Fruit fly (Drosophila melanogaster) whole organism, embryonic: ENCODE results near the gene Scgalpha.

Source experiments
- B-H1 ChIP-seq: fragments of 200-800 bp; sonication (Bioruptor generic); IDR thresholded peaks from 3 replicates; pipeline ENCODE4 v1.3.6; 2022; ENCODE audit warnings: missing biosample characterization, missing genetic modification characterization
- Bdp1 ChIP-seq: fragments of 200-800 bp; sonication (Bioruptor generic); optimal IDR thresholded peaks from 3 replicates; lab custom pipeline; 2016; ENCODE audit warnings: missing biosample characterization, missing genetic modification characterization
- CG10366 ChIP-seq: fragments of 200-800 bp; sonication (Bioruptor generic); IDR thresholded peaks from 2 replicates; pipeline ENCODE4 v1.3.6; 2022; ENCODE audit warnings: missing biosample characterization, missing genetic modification characterization
- CG10431 ChIP-seq: fragments of 200-800 bp; sonication (Bioruptor generic); optimal IDR thresholded peaks from 3 replicates; lab custom pipeline; 2018; ENCODE audit warnings: missing biosample characterization, mild to moderate bottlenecking, missing genetic modification characterization
- CG11093 ChIP-seq: fragments of 200-800 bp; sonication (Bioruptor generic); IDR thresholded peaks from 3 replicates; pipeline ENCODE4 v1.3.6; 2022; ENCODE audit warnings: missing biosample characterization, missing genetic modification characterization
- CG11695 ChIP-seq: fragments of 200-800 bp; sonication (Bioruptor generic); IDR thresholded peaks from 3 replicates; pipeline ENCODE4 v1.3.6; 2022; ENCODE audit warnings: missing biosample characterization, missing genetic modification characterization
- CG12744 ChIP-seq: fragments of 200-800 bp; sonication (Bioruptor generic); optimal IDR thresholded peaks from 2 replicates; lab custom pipeline; 2016; ENCODE audit warnings: missing biosample characterization, missing genetic modification characterization
- CG13287 ChIP-seq: fragments of 200-800 bp; sonication (Bioruptor generic); IDR thresholded peaks from 2 replicates; pipeline ENCODE4 v1.3.6; 2022; ENCODE audit warnings: missing biosample characterization, missing genetic modification characterization; ENCODE audit not compliant: partially characterized antibody
- CG16779 ChIP-seq: fragments of 200-800 bp; sonication (Bioruptor generic); IDR thresholded peaks from 2 replicates; pipeline ENCODE4 v1.3.6; 2022; ENCODE audit warnings: missing biosample characterization, missing genetic modification characterization
- CG17359 ChIP-seq: fragments of 200-800 bp; sonication (Bioruptor generic); optimal IDR thresholded peaks from 3 replicates; lab custom pipeline; 2018; ENCODE audit warnings: missing biosample characterization, mild to moderate bottlenecking, missing genetic modification characterization, moderate library complexity
- CG17568 ChIP-seq: fragments of 200-800 bp; sonication (Bioruptor generic); optimal IDR thresholded peaks from 2 replicates; lab custom pipeline; 2018; ENCODE audit warnings: missing biosample characterization, mild to moderate bottlenecking, missing genetic modification characterization, moderate library complexity
- CG17802 ChIP-seq: fragments of 200-800 bp; sonication (Bioruptor generic); optimal IDR thresholded peaks from 2 replicates; lab custom pipeline; 2018; ENCODE audit warnings: missing biosample characterization, mild to moderate bottlenecking, missing genetic modification characterization, moderate library complexity
- CG1792 ChIP-seq: fragments of 200-800 bp; sonication (Bioruptor generic); optimal IDR thresholded peaks from 2 replicates; lab custom pipeline; 2016; ENCODE audit warnings: missing biosample characterization, missing genetic modification characterization
- CG18476 ChIP-seq: fragments of 200-800 bp; sonication (Bioruptor generic); optimal IDR thresholded peaks from 2 replicates; lab custom pipeline; 2016; ENCODE audit warnings: missing biosample characterization, mild to moderate bottlenecking, missing genetic modification characterization
- CG18619 ChIP-seq: fragments of 200-800 bp; sonication (Bioruptor generic); optimal IDR thresholded peaks from 3 replicates; lab custom pipeline; 2017; ENCODE audit warnings: missing biosample characterization, mild to moderate bottlenecking, missing genetic modification characterization
- CG33557 ChIP-seq: fragments of 200-800 bp; sonication (Bioruptor generic); optimal IDR thresholded peaks from 2 replicates; lab custom pipeline; 2019; ENCODE audit warnings: missing biosample characterization, mild to moderate bottlenecking, missing genetic modification characterization, moderate library complexity
- CG5180 ChIP-seq: fragments of 200-800 bp; sonication (Bioruptor generic); optimal IDR thresholded peaks from 3 replicates; lab custom pipeline; 2017; ENCODE audit warnings: missing biosample characterization, missing genetic modification characterization, mild to moderate bottlenecking, moderate library complexity, missing genetic modification reagents
- CG6272 ChIP-seq: fragments of 200-800 bp; sonication (Bioruptor generic); IDR thresholded peaks from 2 replicates; pipeline ENCODE4 v1.3.6; 2022; ENCODE audit warnings: missing biosample characterization, missing genetic modification characterization
- CG6683 ChIP-seq: fragments of 200-800 bp; sonication (Bioruptor generic); optimal IDR thresholded peaks from 2 replicates; lab custom pipeline; 2017; ENCODE audit warnings: missing biosample characterization, mild to moderate bottlenecking, missing genetic modification characterization, missing genetic modification reagents
- CG8290 ChIP-seq, 3 experiments: fragments of 200-800 bp; sonication (Bioruptor generic); optimal IDR thresholded peaks; 2 replicates each; lab custom pipeline; 2016 to 2019; ENCODE audit warnings: missing biosample characterization in 3 of 3, missing genetic modification characterization in 3 of 3, mild to moderate bottlenecking in 2 of 3, moderate library complexity in 1 of 3
- CG8478 ChIP-seq: fragments of >200 bp; optimal IDR thresholded peaks from 2 replicates; lab custom pipeline; 2018
- CkIIα-i1 ChIP-seq: fragments of 200-800 bp; sonication (Bioruptor generic); IDR thresholded peaks from 2 replicates; pipeline ENCODE4 v1.3.6; 2022; ENCODE audit warnings: missing biosample characterization, missing genetic modification characterization
- Dfd ChIP-seq, 2 experiments: fragments of >200 bp; optimal IDR thresholded peaks; 2 replicates each; lab custom pipeline; 2017; ENCODE audit warnings: missing biosample characterization in 2 of 2, missing genetic modification characterization in 2 of 2
- Doc2 ChIP-seq: fragments of 200-800 bp; sonication (Bioruptor generic); IDR thresholded peaks from 2 replicates; pipeline ENCODE4 v1.3.6; 2022; ENCODE audit warnings: missing biosample characterization, missing genetic modification characterization
- Ets97D ChIP-seq: fragments of 200-800 bp; sonication (Bioruptor generic); optimal IDR thresholded peaks from 3 replicates; lab custom pipeline; 2016; ENCODE audit warnings: missing biosample characterization, missing genetic modification characterization
- HmgZ ChIP-seq: fragments of 200-800 bp; sonication (Bioruptor generic); optimal IDR thresholded peaks from 2 replicates; lab custom pipeline; 2018; ENCODE audit warnings: missing biosample characterization, mild to moderate bottlenecking, missing genetic modification characterization
- Jarid2 ChIP-seq: fragments of 200-800 bp; sonication (Bioruptor generic); optimal IDR thresholded peaks from 3 replicates; lab custom pipeline; 2017; ENCODE audit warnings: mild to moderate bottlenecking, missing biosample characterization, missing genetic modification reagents, missing genetic modification characterization
- Max ChIP-seq: fragments of 200-800 bp; sonication (Bioruptor generic); optimal IDR thresholded peaks from 2 replicates; lab custom pipeline; 2016; ENCODE audit warnings: missing biosample characterization, mild to moderate bottlenecking, missing genetic modification characterization
- Oli ChIP-seq: fragments of 200-800 bp; sonication (Bioruptor generic); optimal IDR thresholded peaks from 2 replicates; lab custom pipeline; 2018; ENCODE audit warnings: missing biosample characterization, mild to moderate bottlenecking, missing genetic modification characterization, moderate library complexity
- Opbp ChIP-seq: fragments of 200-800 bp; sonication (Bioruptor generic); IDR thresholded peaks from 3 replicates; pipeline ENCODE4 v1.3.6; 2022; ENCODE audit warnings: missing biosample characterization, missing genetic modification characterization; ENCODE audit not compliant: partially characterized antibody
- Taf1 ChIP-seq: fragments of 200-800 bp; sonication (Bioruptor generic); IDR thresholded peaks from 2 replicates; pipeline ENCODE4 v1.3.6; 2022; ENCODE audit warnings: missing biosample characterization, missing genetic modification characterization
- Xbp1 ChIP-seq: fragments of 200-800 bp; sonication (Bioruptor generic); optimal IDR thresholded peaks from 3 replicates; lab custom pipeline; 2016; ENCODE audit warnings: missing biosample characterization, mild to moderate bottlenecking, missing genetic modification characterization
- aop ChIP-seq: fragments of 200-800 bp; sonication (Bioruptor generic); IDR thresholded peaks from 2 replicates; pipeline ENCODE4 v1.3.6; 2022; ENCODE audit warnings: missing biosample characterization, missing genetic modification characterization
- ci ChIP-seq: fragments of 200-800 bp; sonication (Bioruptor generic); IDR thresholded peaks from 3 replicates; pipeline ENCODE4 v1.3.6; 2022; ENCODE audit warnings: missing biosample characterization, missing genetic modification characterization
- dimm ChIP-seq: fragments of 200-800 bp; sonication (Bioruptor generic); IDR thresholded peaks from 2 replicates; pipeline ENCODE4 v1.3.6; 2022; ENCODE audit warnings: missing biosample characterization, missing genetic modification characterization
- dm ChIP-seq: fragments of 200-800 bp; sonication (Bioruptor generic); optimal IDR thresholded peaks from 3 replicates; lab custom pipeline; 2016; ENCODE audit warnings: missing biosample characterization, missing genetic modification characterization
- gcm ChIP-seq: fragments of 200-800 bp; sonication (Bioruptor generic); optimal IDR thresholded peaks from 2 replicates; lab custom pipeline; 2019; ENCODE audit warnings: missing biosample characterization, mild to moderate bottlenecking, missing genetic modification characterization, moderate library complexity
- h ChIP-seq: fragments of >200 bp; optimal IDR thresholded peaks from 2 replicates; lab custom pipeline; 2017
- ind ChIP-seq: fragments of 200-800 bp; sonication (Bioruptor generic); optimal IDR thresholded peaks from 3 replicates; lab custom pipeline; 2016; ENCODE audit warnings: missing biosample characterization, missing genetic modification characterization
- lmd ChIP-seq: fragments of 200-800 bp; sonication (Bioruptor generic); IDR thresholded peaks from 2 replicates; pipeline ENCODE4 v1.3.6; 2022; ENCODE audit warnings: missing biosample characterization, missing genetic modification characterization
- odd ChIP-seq: fragments of 200-800 bp; sonication (Bioruptor generic); optimal IDR thresholded peaks from 2 replicates; lab custom pipeline; 2017; ENCODE audit warnings: missing biosample characterization, mild to moderate bottlenecking, missing genetic modification characterization
- onecut ChIP-seq: fragments of 200-800 bp; sonication (Bioruptor generic); IDR thresholded peaks from 2 replicates; pipeline ENCODE4 v1.3.6; 2022; ENCODE audit warnings: missing biosample characterization, missing genetic modification characterization
- rib ChIP-seq: fragments of 200-800 bp; sonication (Bioruptor generic); IDR thresholded peaks from 2 replicates; pipeline ENCODE4 v1.3.6; 2022; ENCODE audit warnings: missing biosample characterization, missing genetic modification characterization
- row ChIP-seq: fragments of 200-800 bp; sonication (Bioruptor generic); IDR thresholded peaks from 3 replicates; pipeline ENCODE4 v1.3.6; 2022; ENCODE audit warnings: missing biosample characterization, missing genetic modification characterization
- scrt ChIP-seq: fragments of 200-800 bp; sonication (Bioruptor generic); optimal IDR thresholded peaks from 2 replicates; lab custom pipeline; 2018; ENCODE audit warnings: missing biosample characterization, mild to moderate bottlenecking, missing genetic modification characterization, moderate library complexity
- tin ChIP-seq: fragments of 200-800 bp; sonication (Bioruptor generic); optimal IDR thresholded peaks from 3 replicates; lab custom pipeline; 2016; ENCODE audit warnings: missing biosample characterization, missing genetic modification characterization
- ttk ChIP-seq: fragments of 200-800 bp; sonication (Bioruptor generic); IDR thresholded peaks from 2 replicates; pipeline ENCODE4 v2.1.2; 2022; ENCODE audit warnings: missing biosample characterization, missing genetic modification characterization
- tup ChIP-seq: fragments of 200-800 bp; sonication (Bioruptor generic); optimal IDR thresholded peaks from 2 replicates; lab custom pipeline; 2016; ENCODE audit warnings: missing biosample characterization, mild to moderate bottlenecking, missing genetic modification characterization, moderate library complexity
- twi ChIP-seq: fragments of 200-800 bp; optimal IDR thresholded peaks from 2 replicates; lab custom pipeline; 2019; ENCODE audit warnings: missing biosample characterization, mild to moderate bottlenecking, missing genetic modification characterization, moderate library complexity
- zf30C ChIP-seq: fragments of 200-800 bp; sonication (Bioruptor generic); optimal IDR thresholded peaks from 3 replicates; lab custom pipeline; 2018; ENCODE audit warnings: missing biosample characterization, mild to moderate bottlenecking, missing genetic modification characterization

Scgalpha gene

DNA sequence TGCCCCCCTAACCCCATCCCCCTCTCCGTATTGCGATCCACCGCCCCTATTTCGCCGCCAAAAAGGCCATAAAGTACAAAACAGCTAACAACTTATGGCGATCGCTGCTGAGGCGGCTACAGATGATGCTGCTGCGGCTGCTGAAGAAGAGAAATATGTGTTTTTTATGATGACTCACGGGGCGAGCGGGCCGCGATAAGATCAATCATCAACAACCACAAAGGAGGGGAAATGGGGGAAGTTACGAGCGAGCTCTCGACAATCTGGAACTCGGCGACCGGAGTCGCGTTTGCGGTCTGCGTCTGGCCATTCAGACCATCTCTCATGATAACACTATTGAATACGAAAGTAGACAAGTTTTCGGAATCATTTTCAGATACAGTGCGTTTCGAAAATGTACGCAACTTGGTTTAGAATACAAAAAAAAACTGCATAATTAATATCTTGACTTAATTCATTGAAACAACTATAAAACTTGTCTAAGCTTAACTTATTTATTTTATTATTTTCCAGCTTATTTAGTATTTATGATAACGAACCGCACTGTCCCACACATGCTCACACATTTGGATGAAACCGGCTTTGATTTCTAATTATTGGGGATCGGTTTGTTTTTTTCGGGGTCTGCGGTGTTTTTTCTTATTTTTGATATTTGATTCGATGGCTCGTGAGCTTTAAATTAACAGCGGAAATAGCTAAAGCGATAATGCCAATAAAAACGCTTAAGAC lies 10.9 kb upstream of the Scgalpha start (continued):
- TF ChIP-seq onecut (GFP tag; lab: Robert Waterston, UW), result peak; percentile 95
- peak; percentile 94 for TF ChIP-seq Taf1 (GFP tag; lab: Robert Waterston, UW)
- no peak for TF ChIP-seq CG13287 (GFP tag; lab: Robert Waterston, UW)
- TF ChIP-seq ttk (GFP tag; lab: Robert Waterston, UW), result peak; percentile 95
- TF ChIP-seq CG11093 (GFP tag; lab: Robert Waterston, UW), result peak; percentile 96
- peak; percentile 80 for TF ChIP-seq CG1792 (GFP tag; lab: Kevin White, UChicago)
- TF ChIP-seq dimm (GFP tag; lab: Robert Waterston, UW), result peak; percentile 94
- peak; percentile 96 for TF ChIP-seq CG12744 (GFP tag; lab: Kevin White, UChicago)
- peak; percentile 91 for TF ChIP-seq CG10431 (GFP tag; lab: Kevin White, UChicago)
- peak; percentile 95 for TF ChIP-seq odd (GFP tag; lab: Kevin White, UChicago)
- TF ChIP-seq CG17568 (GFP tag; lab: Kevin White, UChicago), result peak; percentile 91
- TF ChIP-seq CG17359 (tag; lab: Kevin White, UChicago), result peak; percentile 98
- TF ChIP-seq CG18619 (GFP tag; lab: Kevin White, UChicago), result peak; percentile 94
- peak; percentile 88 for TF ChIP-seq dm (GFP tag; lab: Kevin White, UChicago)
- peak; percentile 94 for TF ChIP-seq scrt
- TF ChIP-seq CkIIα-i1 (GFP tag; lab: Robert Waterston, UW), result peak; percentile 84
- peak; percentile 95 for TF ChIP-seq ind (GFP tag; lab: Kevin White, UChicago)
- TF ChIP-seq CG5180, result peak; percentile 89
- peak; percentile 88 for TF ChIP-seq CG8290 (GFP tag; optimal IDR thresholded peaks at IDR 0.05; lab: Kevin White, UChicago)
- peak; percentile 53 to 85 for TF ChIP-seq CG8290 (tag; optimal IDR thresholded peaks at IDR 0.05; lab: Kevin White, UChicago)
- TF ChIP-seq h (lab: Kevin White, UChicago), result no peak
- peak; percentile 76 for TF ChIP-seq Doc2 (GFP tag; lab: Robert Waterston, UW)
- TF ChIP-seq CG6272 (GFP tag; lab: Robert Waterston, UW), result peak; percentile 93
- peak; percentile 94 for TF ChIP-seq CG33557 (GFP tag; lab: Kevin White, UChicago)
- TF ChIP-seq CG10366, result peak; percentile 96
- peak; percentile 81 for TF ChIP-seq Bdp1 (GFP tag; lab: Kevin White, UChicago)
- peak; percentile 95 for TF ChIP-seq B-H1 (GFP tag; lab: Robert Waterston, UW)
- TF ChIP-seq tup (GFP tag; lab: Kevin White, UChicago), result peak; percentile 88
- TF ChIP-seq twi, result peak; percentile 93
- peak; percentile 95 for TF ChIP-seq Max
- peak; percentile 97 for TF ChIP-seq lmd
- TF ChIP-seq rib (GFP tag; lab: Robert Waterston, UW), result peak; percentile 97
- TF ChIP-seq CG6683 (GFP tag; lab: Kevin White, UChicago), result peak; percentile 91
- peak; percentile 97 for TF ChIP-seq HmgZ
- peak; percentile 100 for TF ChIP-seq CG11695 (GFP tag; lab: Robert Waterston, UW)
- peak; percentile 99 for TF ChIP-seq ci
- TF ChIP-seq CG18476 (GFP tag; lab: Kevin White, UChicago), result peak; percentile 94
- peak; percentile 95 for TF ChIP-seq tin (GFP tag; lab: Kevin White, UChicago)
- peak; percentile 94 for TF ChIP-seq Xbp1 (GFP tag; lab: Kevin White, UChicago)
- peak; percentile 98 for TF ChIP-seq row (GFP tag; lab: Robert Waterston, UW)
- peak; percentile 81 for TF ChIP-seq CG17802
- peak; percentile 35 for TF ChIP-seq zf30C (GFP tag; lab: Kevin White, UChicago)
- TF ChIP-seq CG16779 (GFP tag; lab: Robert Waterston, UW), result peak; percentile 87
- TF ChIP-seq Oli (tag; lab: Kevin White, UChicago), result peak; percentile 97
- TF ChIP-seq Jarid2 (GFP tag; lab: Kevin White, UChicago), result peak; percentile 70
- peak; percentile 83; the same call in 1 of the 2 replicates for TF ChIP-seq aop
- TF ChIP-seq Dfd (GFP tag; optimal IDR thresholded peaks at IDR 0.05; lab: Kevin White, UChicago), result no peak
- peak; percentile 95 for TF ChIP-seq gcm (GFP tag; lab: Kevin White, UChicago)
- TF ChIP-seq Ets97D (GFP tag; lab: Kevin White, UChicago), result peak; percentile 72
- TF ChIP-seq CG8478 (lab: Kevin White, UChicago), result no peak
- TF ChIP-seq Opbp, result no peak
